Worm (Caenorhabditis elegans): Measurements from ENCODE around the gene T23B5.3.

Gene T23B5.3

ce11 chrIV:12715947-12716382, 27.5 kb downstream of the T23B5.3 start (continued):
- no peak for TF ChIP-seq mab-9 (GFP tag; IDR thresholded peaks at IDR 0.05)
- peak; percentile 50 to 82 for TF ChIP-seq lsy-2 (tag; optimal IDR thresholded peaks at IDR 0.05)
- peak; percentile 61 for TF ChIP-seq elt-2 (tag; optimal IDR thresholded peaks at IDR 0.05)
- peak; percentile 84 for TF ChIP-seq nhr-90 (tag; optimal IDR thresholded peaks at IDR 0.05; ENCODE audit: poor library complexity)
- TF ChIP-seq mep-1 (tag; optimal IDR thresholded peaks at IDR 0.05) = peak; percentile 25

DNA sequence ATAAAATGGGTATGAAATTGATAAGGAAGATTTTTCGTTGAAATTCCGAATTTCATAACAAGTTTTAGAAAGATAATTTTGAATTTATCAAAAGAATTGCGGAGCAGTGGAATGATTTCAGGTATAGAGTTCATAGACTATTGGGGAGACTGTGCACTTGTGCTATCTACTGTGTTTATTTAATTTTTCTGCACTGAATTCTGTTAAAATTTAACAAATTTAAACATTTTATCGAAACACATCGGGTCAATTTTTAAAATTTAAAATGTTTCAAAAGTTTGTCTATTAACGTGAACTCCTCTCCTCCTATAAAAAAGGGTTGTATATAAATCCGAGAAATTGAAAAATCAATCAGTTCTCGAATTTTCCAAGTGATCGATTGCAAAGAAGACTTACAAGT, 29.1 kb downstream of the T23B5.3 start, which contains the start of gene C27D8.1:
Gene C27D8.1, plus strand, starts transcription at position 301 of the 400 bp plus-strand sequence.
- TF ChIP-seq irx-1 (tag; optimal IDR thresholded peaks at IDR 0.05) (no peak), nhr-85 (tag) (no peak), Y116A8C.19 (tag; optimal IDR thresholded peaks at IDR 0.05; ENCODE audit: borderline replicate concordance) (no peak), lin-15B (tag; optimal IDR thresholded peaks at IDR 0.05) (no peak), snu-23 (GFP tag; optimal IDR thresholded peaks at IDR 0.05) (no peak), nhr-47 (tag; optimal IDR thresholded peaks at IDR 0.05) (no peak), xbp-1 (tag; optimal IDR thresholded peaks at IDR 0.05) (no peak), ceh-88 (GFP tag; IDR thresholded peaks at IDR 0.05) (no peak), pax-3 (tag; optimal IDR thresholded peaks at IDR 0.05) (no peak), ama-1 (optimal IDR thresholded peaks at IDR 0.05) (no peak), fkh-10 (GFP tag; optimal IDR thresholded peaks at IDR 0.05) (no peak), mdl-1 (tag; optimal IDR thresholded peaks at IDR 0.05) (no peak), ets-5 (GFP tag; IDR thresholded peaks at IDR 0.05) (no peak), nhr-71 (tag; optimal IDR thresholded peaks at IDR 0.05) (no peak), lin-39 (tag; optimal IDR thresholded peaks at IDR 0.05) (no peak), swsn-7 (tag; optimal IDR thresholded peaks at IDR 0.05) (no peak), dsc-1 (tag; optimal IDR thresholded peaks at IDR 0.05) (no peak)

DNA sequence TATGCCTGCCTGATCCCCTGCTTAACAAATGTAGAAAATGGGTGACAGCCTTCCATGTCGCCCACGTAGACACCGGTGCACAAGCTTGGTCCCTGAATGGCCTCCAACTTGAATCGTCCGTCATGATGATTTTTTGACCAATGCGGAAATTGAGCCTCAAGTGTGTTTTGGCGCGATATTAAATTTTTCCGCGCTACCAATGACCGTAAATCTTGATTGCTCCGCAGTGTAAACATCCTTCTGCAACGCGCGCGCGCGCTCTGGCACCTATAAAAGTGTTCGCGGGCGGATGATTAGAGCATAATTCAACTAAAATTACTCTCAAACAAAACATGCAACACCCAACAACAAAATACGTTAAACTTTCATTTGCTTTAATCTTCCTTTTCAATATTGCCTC, 31.2 kb downstream of the T23B5.3 start, which contains the start of gene idpp-7:
Gene idpp-7, plus strand, starts transcription at position 301 of the 400 bp plus-strand sequence.
- TF ChIP-seq unc-130 (tag; optimal IDR thresholded peaks at IDR 0.05) (no peak), efl-1 (optimal IDR thresholded peaks at IDR 0.05) (no peak), efl-1 (GFP tag; optimal IDR thresholded peaks at IDR 0.05 in 1 of 2) (peak in 1 of 2 experiments; percentile 7), ztf-11 (tag; optimal IDR thresholded peaks at IDR 0.05) (no peak), nhr-85 (tag) (peak; percentile 41), nhr-20 (tag; optimal IDR thresholded peaks at IDR 0.05) (no peak), dpl-1 (GFP tag; optimal IDR thresholded peaks at IDR 0.05) (no peak), C04F5.9 (tag; optimal IDR thresholded peaks at IDR 0.05) (no peak), mab-9 (GFP tag; IDR thresholded peaks at IDR 0.05) (no peak), Y116A8C.19 (tag; optimal IDR thresholded peaks at IDR 0.05; ENCODE audit: borderline replicate concordance) (no peak), zag-1 (tag; optimal IDR thresholded peaks at IDR 0.05) (no peak)

DNA sequence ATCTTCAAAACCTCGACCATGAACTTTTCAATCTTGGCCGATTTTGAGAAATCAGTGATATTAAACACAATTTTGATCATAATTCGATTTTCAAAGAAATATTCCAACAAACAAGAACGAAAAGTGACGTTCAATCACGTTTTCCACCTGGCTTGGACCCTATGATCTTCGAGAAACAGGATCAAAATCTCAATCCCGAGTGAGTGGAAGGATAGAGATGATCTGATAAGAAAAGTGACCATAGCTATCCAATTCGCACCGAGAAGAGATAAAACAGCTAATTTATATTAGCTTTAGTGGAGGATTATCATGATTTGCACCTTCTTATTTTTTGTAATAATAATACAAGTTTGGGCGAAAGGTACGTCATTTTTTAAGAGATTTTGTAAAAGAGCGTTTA, 32.6 kb downstream of the T23B5.3 start, which contains the start of gene T23F6.2:
Gene T23F6.2, plus strand, starts transcription at position 251 of the 400 bp plus-strand sequence.
- no peak for TF ChIP-seq lir-3 (tag; optimal IDR thresholded peaks at IDR 0.05; ENCODE audit: poor library complexity)
- no peak for TF ChIP-seq C04F5.9 (tag; optimal IDR thresholded peaks at IDR 0.05)
- no peak for TF ChIP-seq lin-35 (GFP tag; optimal IDR thresholded peaks at IDR 0.05)
- TF ChIP-seq fkh-10 (GFP tag; optimal IDR thresholded peaks at IDR 0.05) = no peak
- no peak for TF ChIP-seq pax-3 (tag; optimal IDR thresholded peaks at IDR 0.05)
- TF ChIP-seq tlp-1 (tag; optimal IDR thresholded peaks at IDR 0.05) = no peak
- no peak for TF ChIP-seq mef-2 (tag; optimal IDR thresholded peaks at IDR 0.05)
- TF ChIP-seq zag-1 (tag; optimal IDR thresholded peaks at IDR 0.05) = no peak
- TF ChIP-seq blmp-1 (tag; optimal IDR thresholded peaks at IDR 0.05) = peak; percentile 68
- no peak for TF ChIP-seq elt-3 (tag; optimal IDR thresholded peaks at IDR 0.05)
- no peak for TF ChIP-seq mep-1 (tag; optimal IDR thresholded peaks at IDR 0.05)
- TF ChIP-seq sox-4 (tag; optimal IDR thresholded peaks at IDR 0.05) = no peak
- peak; percentile 15 for TF ChIP-seq dsc-1 (tag; optimal IDR thresholded peaks at IDR 0.05)
- TF ChIP-seq ceh-8 (GFP tag; optimal IDR thresholded peaks at IDR 0.05) = no peak

Measured in whole organism, L1 larva.